Fruit fly (Drosophila melanogaster): ENCODE results near the gene knk.

The knk gene

DNA sequence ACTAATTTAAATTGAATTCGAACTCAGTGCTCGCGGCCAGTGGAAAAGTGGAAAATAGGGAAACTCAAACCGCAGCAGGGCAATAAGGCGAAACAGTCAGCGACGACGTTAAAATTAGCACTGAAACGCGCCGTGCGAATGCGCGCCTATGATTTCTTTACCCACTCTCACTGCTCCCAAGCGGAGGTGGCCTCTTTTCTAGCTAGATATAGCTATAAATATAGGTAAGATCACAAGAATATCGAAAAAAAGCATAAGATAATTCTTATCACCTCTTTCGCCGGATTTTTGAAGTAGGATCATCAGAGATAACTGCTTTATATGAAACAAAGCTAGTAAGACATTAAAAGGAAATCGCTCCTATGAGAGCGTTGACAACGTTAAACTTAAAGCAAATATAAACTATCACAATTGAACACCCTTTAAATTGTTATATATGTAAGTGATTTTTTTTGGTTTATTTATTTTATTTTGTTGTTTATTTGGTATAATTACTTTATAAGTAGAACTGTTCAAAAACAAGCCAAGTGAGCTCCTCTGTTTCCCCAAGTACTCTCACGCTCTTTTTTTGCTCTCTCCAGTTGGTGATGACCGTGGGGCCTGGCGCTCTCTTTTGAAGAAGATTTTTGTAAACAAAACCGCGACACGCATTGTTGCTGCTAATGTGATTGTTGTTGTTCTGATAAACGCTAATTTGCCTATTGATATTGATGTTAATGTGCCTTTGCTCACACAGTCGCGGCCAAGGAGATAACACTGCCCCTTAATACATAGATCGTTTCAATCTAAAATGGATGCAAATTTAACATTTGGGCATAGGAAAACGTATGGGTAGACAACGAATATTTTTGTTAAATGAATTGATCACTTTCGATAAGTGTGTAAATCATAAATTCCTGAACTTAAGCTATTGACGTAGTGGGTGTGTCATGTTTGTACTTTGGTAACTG lies 14.5 kb upstream of the knk start, which contains the start of gene tws (continued):
- peak; percentile 23; the same call in 1 of the 3 replicates for TF ChIP-seq H15 (GFP tag; IDR thresholded peaks at IDR 0.05)
- no peak for TF ChIP-seq CG17186 (GFP tag; optimal IDR thresholded peaks at IDR 0.05)
- no peak for TF ChIP-seq Hmx (GFP tag; optimal IDR thresholded peaks at IDR 0.05)
- TF ChIP-seq sr (GFP tag; IDR thresholded peaks at IDR 0.05): 0 out of 3 replicates have a peak, but pooled peaks have one; percentile 26
- TF ChIP-seq pho (GFP tag; optimal IDR thresholded peaks at IDR 0.05): peak; percentile 48
- TF ChIP-seq Sry-β (GFP tag; optimal IDR thresholded peaks at IDR 0.05): peak; percentile 95
- no peak for TF ChIP-seq crp (GFP tag; optimal IDR thresholded peaks at IDR 0.05)
- TF ChIP-seq Nf-YB (GFP tag; optimal IDR thresholded peaks at IDR 0.05): no peak
- TF ChIP-seq CG2199 (GFP tag; IDR thresholded peaks at IDR 0.05): peak; percentile 59; the same call in 1 of the 3 replicates
- peak; percentile 45; the same call in 1 of the 2 replicates for TF ChIP-seq ranshi (GFP tag; IDR thresholded peaks at IDR 0.05)
- TF ChIP-seq salm (tag; optimal IDR thresholded peaks at IDR 0.05): no peak
- TF ChIP-seq Gug (GFP tag; IDR thresholded peaks at IDR 0.05): peak; percentile 9; the same call in 1 of the 4 replicates
- peak; percentile 60 for TF ChIP-seq CG17568 (GFP tag; optimal IDR thresholded peaks at IDR 0.05)
- TF ChIP-seq CG15479 (GFP tag; optimal IDR thresholded peaks at IDR 0.05): no peak
- no peak for TF ChIP-seq tll (GFP tag; optimal IDR thresholded peaks at IDR 0.05)
- peak; percentile 61 for TF ChIP-seq CG10147 (GFP tag; optimal IDR thresholded peaks at IDR 0.05)
- TF ChIP-seq CG31441 (GFP tag; IDR thresholded peaks at IDR 0.05): peak; percentile 68
- no peak for TF ChIP-seq CG2129 (GFP tag; IDR thresholded peaks at IDR 0.05; ENCODE audit: partially characterized antibody)
- TF ChIP-seq Kr (GFP tag; optimal IDR thresholded peaks at IDR 0.05): no peak
- peak; percentile 37 for TF ChIP-seq CG9817 (tag; optimal IDR thresholded peaks at IDR 0.05)
- no peak for TF ChIP-seq CG15073 (GFP tag; optimal IDR thresholded peaks at IDR 0.05)
- no peak for TF ChIP-seq CG5245 (GFP tag; optimal IDR thresholded peaks at IDR 0.05)
- peak; percentile 64 for TF ChIP-seq CG2678 (tag; optimal IDR thresholded peaks at IDR 0.05)
- TF ChIP-seq bigmax (GFP tag; optimal IDR thresholded peaks at IDR 0.05): no peak
- peak; percentile 57 for TF ChIP-seq CG11504 (tag; optimal IDR thresholded peaks at IDR 0.05)
- TF ChIP-seq dysf (GFP tag; IDR thresholded peaks at IDR 0.05): peak; percentile 66
- TF ChIP-seq p53 (GFP tag; optimal IDR thresholded peaks at IDR 0.05): no peak
- TF ChIP-seq CG8924 (tag; optimal IDR thresholded peaks at IDR 0.05): peak; percentile 47
- no peak for TF ChIP-seq pan (optimal IDR thresholded peaks at IDR 0.05)
- TF ChIP-seq pan (GFP tag; optimal IDR thresholded peaks at IDR 0.05 in 1 of 2, IDR thresholded peaks at IDR 0.05 in 1 of 2): peak in 1 of 2 experiments; percentile 76
- peak; percentile 69 for TF ChIP-seq CG3995 (GFP tag; optimal IDR thresholded peaks at IDR 0.05)
- TF ChIP-seq CG14860 (GFP tag; IDR thresholded peaks at IDR 0.05; ENCODE audit: partially characterized antibody): no peak
- TF ChIP-seq CG13123 (GFP tag; optimal IDR thresholded peaks at IDR 0.05): no peak
- TF ChIP-seq CG17385 (GFP tag; optimal IDR thresholded peaks at IDR 0.05): peak; percentile 30
- no peak for TF ChIP-seq klu (GFP tag; IDR thresholded peaks at IDR 0.05)
- TF ChIP-seq Mrtf (GFP tag; IDR thresholded peaks at IDR 0.05): 0 out of 3 replicates have a peak, but pooled peaks have one; percentile 48
- TF ChIP-seq E2f2 (GFP tag; IDR thresholded peaks at IDR 0.05): peak; percentile 57
- TF ChIP-seq Rx (GFP tag; IDR thresholded peaks at IDR 0.05): no peak
- no peak; the same call in 2 of the 3 replicates for TF ChIP-seq B-H1 (GFP tag; IDR thresholded peaks at IDR 0.05)
- TF ChIP-seq ac (GFP tag; optimal IDR thresholded peaks at IDR 0.05): no peak
- TF ChIP-seq CG13624 (GFP tag; optimal IDR thresholded peaks at IDR 0.05): peak; percentile 41
- TF ChIP-seq CG42726 (GFP tag; IDR thresholded peaks at IDR 0.05; ENCODE audit: partially characterized antibody): no peak
- TF ChIP-seq CG2120 (GFP tag; optimal IDR thresholded peaks at IDR 0.05): peak; percentile 50
- TF ChIP-seq CG9437 (GFP tag; optimal IDR thresholded peaks at IDR 0.05): peak; percentile 58
- peak; percentile 58 for TF ChIP-seq Hmr (GFP tag; optimal IDR thresholded peaks at IDR 0.05)
- no peak for TF ChIP-seq h (optimal IDR thresholded peaks at IDR 0.05)
- no peak for TF ChIP-seq CG7963 (GFP tag; IDR thresholded peaks at IDR 0.05; ENCODE audit: partially characterized antibody)
- no peak for TF ChIP-seq CG17912 (GFP tag; optimal IDR thresholded peaks at IDR 0.05)

Data from whole organism, embryonic.